Fruit fly (Drosophila melanogaster): ENCODE data around the gene CG31441.

Gene CG31441

DNA sequence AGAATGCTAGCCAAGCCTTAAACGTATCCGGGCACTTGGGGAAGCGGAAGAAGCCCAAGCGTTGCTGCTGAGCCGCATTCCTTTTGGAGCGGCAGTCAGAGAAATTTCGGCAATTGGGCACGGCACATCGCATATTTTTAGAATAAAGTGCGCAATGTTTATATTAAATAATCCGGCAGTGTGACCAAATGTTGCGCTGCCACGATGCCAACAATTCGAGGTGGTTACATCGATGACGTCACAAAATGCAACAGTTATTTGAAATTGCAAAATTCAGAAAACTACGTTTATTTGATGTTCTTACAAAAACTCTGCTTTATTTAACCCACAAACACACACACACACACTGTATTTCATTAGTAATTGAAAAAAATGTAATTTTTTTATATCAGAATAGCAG, 16.2 kb upstream of the CG31441 start, which contains the start of gene CG6689 (continued):
- TF ChIP-seq Eip74EF (GFP tag; optimal IDR thresholded peaks at IDR 0.05), result no peak
- no peak for TF ChIP-seq Trl (optimal IDR thresholded peaks at IDR 0.05)
- TF ChIP-seq Trl (GFP tag; optimal IDR thresholded peaks at IDR 0.05), result no peak
- no peak for TF ChIP-seq H15 (GFP tag; IDR thresholded peaks at IDR 0.05)
- TF ChIP-seq vvl (GFP tag; IDR thresholded peaks at IDR 0.05), result peak; percentile 78
- TF ChIP-seq hbn (GFP tag; IDR thresholded peaks at IDR 0.05; ENCODE audit: partially characterized antibody), result no peak
- no peak for TF ChIP-seq Hsf (GFP tag; optimal IDR thresholded peaks at IDR 0.05)
- no peak for TF ChIP-seq CG3726 (GFP tag; IDR thresholded peaks at IDR 0.05)
- no peak for TF ChIP-seq CG8359 (GFP tag; optimal IDR thresholded peaks at IDR 0.05; ENCODE audit: borderline replicate concordance)
- TF ChIP-seq Meics (GFP tag; optimal IDR thresholded peaks at IDR 0.05), result no peak
- no peak for TF ChIP-seq yki (optimal IDR thresholded peaks at IDR 0.05)
- TF ChIP-seq Atf3 (GFP tag; optimal IDR thresholded peaks at IDR 0.05), result peak; percentile 10
- TF ChIP-seq CG32767 (GFP tag; IDR thresholded peaks at IDR 0.05), result no peak
- peak; percentile 36; the same call in 1 of the 2 replicates for TF ChIP-seq CG13287 (GFP tag; IDR thresholded peaks at IDR 0.05; ENCODE audit: partially characterized antibody)
- peak; percentile 9 for TF ChIP-seq CG10267 (tag; optimal IDR thresholded peaks at IDR 0.05)
- TF ChIP-seq Usf (GFP tag; optimal IDR thresholded peaks at IDR 0.05), result no peak
- TF ChIP-seq CG14441 (GFP tag; IDR thresholded peaks at IDR 0.05), result no peak
- TF ChIP-seq CG4617 (GFP tag; optimal IDR thresholded peaks at IDR 0.05; ENCODE audit: borderline replicate concordance), result peak; percentile 82
- TF ChIP-seq CG6683 (GFP tag; optimal IDR thresholded peaks at IDR 0.05), result no peak
- no peak for TF ChIP-seq ab (GFP tag; optimal IDR thresholded peaks at IDR 0.05)
- TF ChIP-seq sob (GFP tag; IDR thresholded peaks at IDR 0.05), result no peak
- TF ChIP-seq CG12659 (GFP tag; optimal IDR thresholded peaks at IDR 0.05), result peak; percentile 55
- TF ChIP-seq MTF-1 (GFP tag; optimal IDR thresholded peaks at IDR 0.05; ENCODE audit: borderline replicate concordance), result peak; percentile 5
- TF ChIP-seq stwl (tag; optimal IDR thresholded peaks at IDR 0.05), result peak; percentile 40

DNA sequence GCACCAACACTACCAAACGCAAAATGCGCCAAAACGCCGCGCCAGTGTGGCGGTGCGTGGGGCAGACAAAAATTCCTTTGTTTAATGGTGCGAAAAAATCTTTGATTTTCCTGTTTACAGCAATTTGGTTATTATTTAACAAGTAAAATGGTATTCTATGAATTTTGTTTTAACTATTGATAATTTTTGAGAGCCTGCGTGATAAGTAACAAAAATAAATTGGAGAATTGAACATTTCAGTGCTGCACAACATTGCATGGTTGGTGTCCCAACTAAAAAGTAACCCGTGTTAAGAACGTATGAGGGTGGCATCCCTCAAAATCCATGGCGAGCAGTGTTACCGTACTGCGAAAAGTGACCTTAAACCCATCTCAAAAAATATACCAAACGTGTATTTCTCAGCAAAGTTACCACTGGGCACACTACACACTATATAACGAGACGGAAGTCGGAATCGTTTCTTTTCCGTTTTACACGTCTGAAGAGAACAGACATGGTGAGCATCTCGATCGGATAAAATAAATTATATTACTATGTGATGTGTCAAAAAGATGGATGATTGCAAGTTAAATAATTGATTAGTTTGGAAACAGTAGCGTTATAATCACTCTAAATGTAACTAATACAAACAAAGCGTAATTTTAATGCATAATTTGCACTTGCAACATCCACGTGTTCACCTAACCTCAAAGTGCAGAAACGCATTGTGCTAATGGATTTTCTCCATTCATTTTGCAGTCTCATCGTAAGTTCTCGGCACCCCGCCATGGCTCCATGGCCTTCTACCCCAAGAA, 14.5 kb upstream of the CG31441 start, which contains the start of the genes CG6693 and RpL3:
CG6693 (minus strand) TSS at position 203 of the 794 bp plus-strand sequence.
RpL3 (plus strand) TSS at position 458 of the 794 bp plus-strand sequence.
- TF ChIP-seq Nf-YC (tag; optimal IDR thresholded peaks at IDR 0.05) (peak; percentile 60), unpg (GFP tag; optimal IDR thresholded peaks at IDR 0.05) (peak; percentile 80), tll (GFP tag; optimal IDR thresholded peaks at IDR 0.05) (no peak), CG30431 (GFP tag; optimal IDR thresholded peaks at IDR 0.05) (no peak), sima (GFP tag; optimal IDR thresholded peaks at IDR 0.05) (no peak), nau (GFP tag; optimal IDR thresholded peaks at IDR 0.05) (no peak), ssp (GFP tag; IDR thresholded peaks at IDR 0.05) (peak; percentile 56), Side (GFP tag; optimal IDR thresholded peaks at IDR 0.05) (peak; percentile 63), tin (GFP tag; optimal IDR thresholded peaks at IDR 0.05) (peak; percentile 21), CG33557 (GFP tag; optimal IDR thresholded peaks at IDR 0.05) (peak; percentile 45), Taf1 (GFP tag; IDR thresholded peaks at IDR 0.05) (peak; percentile 37), CG8924 (tag; optimal IDR thresholded peaks at IDR 0.05) (peak; percentile 86), ATbp (GFP tag; optimal IDR thresholded peaks at IDR 0.05) (peak; percentile 71), CG18619 (GFP tag; optimal IDR thresholded peaks at IDR 0.05) (peak; percentile 80), HLH4C (GFP tag; IDR thresholded peaks at IDR 0.05; ENCODE audit: partially characterized antibody) (peak; percentile 28; the same call in 2 of the 3 replicates), kay (GFP tag; optimal IDR thresholded peaks at IDR 0.05) (peak; percentile 14), eve (GFP tag; optimal IDR thresholded peaks at IDR 0.05) (no peak), Six4 (GFP tag; optimal IDR thresholded peaks at IDR 0.05) (peak; percentile 27), Dref (GFP tag; IDR thresholded peaks at IDR 0.05) (peak; percentile 44), CG11247 (GFP tag; IDR thresholded peaks at IDR 0.05) (peak; percentile 73), seq (GFP tag; IDR thresholded peaks at IDR 0.05) (peak; percentile 63; the same call in 1 of the 2 replicates), CG4854 (GFP tag; optimal IDR thresholded peaks at IDR 0.05) (peak; percentile 76), Eip74EF (GFP tag; optimal IDR thresholded peaks at IDR 0.05) (peak in 1 of 2 experiments; percentile 83), sc (optimal IDR thresholded peaks at IDR 0.05) (no peak), sc (GFP tag; optimal IDR thresholded peaks at IDR 0.05) (peak; percentile 54), CG17568 (GFP tag; optimal IDR thresholded peaks at IDR 0.05) (peak; percentile 89), Chrac-16 (GFP tag; optimal IDR thresholded peaks at IDR 0.05) (no peak)

All from whole organism, embryonic.